Fruit fly (Drosophila melanogaster) whole organism, embryonic: ENCODE results near the gene gogo.

Experiments used
- Aef1 ChIP-seq: fragments of 200-800 bp; sonication (Bioruptor generic); IDR thresholded peaks from 3 replicates; pipeline ENCODE4 v1.3.6; 2022; ENCODE audit warnings: missing biosample characterization, missing genetic modification characterization
- Atf3 ChIP-seq: fragments of 200-800 bp; sonication (Bioruptor generic); optimal IDR thresholded peaks from 3 replicates; lab custom pipeline; 2016; ENCODE audit warnings: missing biosample characterization, missing genetic modification characterization
- Blimp-1 ChIP-seq: fragments of 200-800 bp; sonication (Bioruptor generic); optimal IDR thresholded peaks from 3 replicates; lab custom pipeline; 2018; ENCODE audit warnings: missing biosample characterization, missing genetic modification characterization, mild to moderate bottlenecking, moderate library complexity, missing genetic modification reagents
- CG10565 ChIP-seq: fragments of 200-800 bp; sonication (Bioruptor generic); optimal IDR thresholded peaks from 3 replicates; lab custom pipeline; 2016; ENCODE audit warnings: missing biosample characterization, mild to moderate bottlenecking, missing genetic modification characterization
- CG11398 ChIP-seq: fragments of 200-800 bp; sonication (Bioruptor generic); optimal IDR thresholded peaks from 2 replicates; lab custom pipeline; 2016; ENCODE audit warnings: missing biosample characterization, missing genetic modification characterization
- CG13894 ChIP-seq: fragments of 200-800 bp; sonication (Bioruptor generic); optimal IDR thresholded peaks from 3 replicates; lab custom pipeline; 2018; ENCODE audit warnings: missing biosample characterization, mild to moderate bottlenecking, missing genetic modification characterization, moderate library complexity
- CG16813 ChIP-seq: fragments of 200-800 bp; sonication (Bioruptor generic); IDR thresholded peaks from 3 replicates; pipeline ENCODE4 v1.3.6; 2022; ENCODE audit warnings: missing biosample characterization, missing genetic modification characterization; ENCODE audit not compliant: partially characterized antibody
- CG16863 ChIP-seq: fragments of 200-800 bp; sonication (Bioruptor generic); optimal IDR thresholded peaks from 3 replicates; lab custom pipeline; 2016; ENCODE audit warnings: missing biosample characterization, missing genetic modification characterization
- CG17802 ChIP-seq: fragments of 200-800 bp; sonication (Bioruptor generic); optimal IDR thresholded peaks from 2 replicates; lab custom pipeline; 2018; ENCODE audit warnings: missing biosample characterization, mild to moderate bottlenecking, missing genetic modification characterization, moderate library complexity
- CG17829 ChIP-seq: fragments of 200-800 bp; optimal IDR thresholded peaks from 2 replicates; lab custom pipeline; 2019; ENCODE audit warnings: missing biosample characterization, mild to moderate bottlenecking, missing genetic modification characterization, moderate library complexity
- CG18011 ChIP-seq: fragments of 200-800 bp; sonication (Bioruptor generic); optimal IDR thresholded peaks from 2 replicates; lab custom pipeline; 2017; ENCODE audit warnings: missing biosample characterization, missing genetic modification characterization, mild to moderate bottlenecking, moderate library complexity, missing genotype
- CG2116 ChIP-seq: fragments of 200-800 bp; sonication (Bioruptor generic); optimal IDR thresholded peaks from 3 replicates; lab custom pipeline; 2018; ENCODE audit warnings: missing biosample characterization, mild to moderate bottlenecking, missing genetic modification characterization
- CG3163 ChIP-seq: fragments of 200-800 bp; sonication (Bioruptor generic); optimal IDR thresholded peaks from 3 replicates; lab custom pipeline; 2016; ENCODE audit warnings: missing biosample characterization, missing genetic modification characterization
- CG5245 ChIP-seq: fragments of 200-800 bp; sonication (Bioruptor generic); optimal IDR thresholded peaks from 3 replicates; lab custom pipeline; 2016; ENCODE audit warnings: missing biosample characterization, missing genetic modification characterization
- CG7839 ChIP-seq: fragments of 200-800 bp; sonication (Bioruptor generic); optimal IDR thresholded peaks from 3 replicates; lab custom pipeline; 2018; ENCODE audit warnings: missing biosample characterization, mild to moderate bottlenecking, missing genetic modification characterization, moderate library complexity
- CG9609 ChIP-seq: fragments of 200-800 bp; sonication (Bioruptor generic); optimal IDR thresholded peaks from 3 replicates; lab custom pipeline; 2016; ENCODE audit warnings: missing biosample characterization, missing genetic modification characterization
- CkIIα-i1 ChIP-seq: fragments of 200-800 bp; sonication (Bioruptor generic); IDR thresholded peaks from 2 replicates; pipeline ENCODE4 v1.3.6; 2022; ENCODE audit warnings: missing biosample characterization, missing genetic modification characterization
- CrebB ChIP-seq: fragments of 200-800 bp; sonication (Bioruptor generic); optimal IDR thresholded peaks from 3 replicates; lab custom pipeline; 2018; ENCODE audit warnings: missing biosample characterization, mild to moderate bottlenecking, missing genetic modification characterization
- D19A ChIP-seq: fragments of 200-800 bp; optimal IDR thresholded peaks from 3 replicates; lab custom pipeline; 2019; ENCODE audit warnings: missing biosample characterization, mild to moderate bottlenecking, missing genetic modification characterization, moderate library complexity
- Dip3 ChIP-seq: fragments of 200-800 bp; sonication (Bioruptor generic); optimal IDR thresholded peaks from 3 replicates; lab custom pipeline; 2016; ENCODE audit warnings: missing biosample characterization, missing genetic modification characterization
- Doc3 ChIP-seq: fragments of 200-800 bp; sonication (Bioruptor generic); IDR thresholded peaks from 3 replicates; pipeline ENCODE4 v1.3.6; 2022; ENCODE audit warnings: missing biosample characterization, missing genetic modification characterization; ENCODE audit not compliant: partially characterized antibody
- Ets65A ChIP-seq: fragments of 200-800 bp; sonication (Bioruptor generic); peaks from one replicate; lab custom pipeline; 2016; ENCODE audit warnings: missing biosample characterization, missing genetic modification characterization
- HLH4C ChIP-seq: fragments of 200-800 bp; sonication (Bioruptor generic); IDR thresholded peaks from 3 replicates; pipeline ENCODE4 v1.3.6; 2022; ENCODE audit warnings: missing biosample characterization, missing genetic modification characterization; ENCODE audit not compliant: partially characterized antibody
- Hey ChIP-seq: fragments of 200-800 bp; sonication (Bioruptor generic); optimal IDR thresholded peaks from 3 replicates; lab custom pipeline; 2018; ENCODE audit warnings: missing biosample characterization, mild to moderate bottlenecking, missing genetic modification characterization
- Hr3 ChIP-seq: fragments of 200-800 bp; sonication (Bioruptor generic); optimal IDR thresholded peaks from 3 replicates; lab custom pipeline; 2016; ENCODE audit warnings: missing biosample characterization, missing genetic modification characterization
- Hr39 ChIP-seq: fragments of >200 bp; optimal IDR thresholded peaks from 2 replicates; lab custom pipeline; 2017
- Hr78 ChIP-seq, 2 experiments: fragments of 200-800 bp in 1 of 2; fragments of >200 bp in 1 of 2; sonication (Bioruptor generic) in 1 of 2; optimal IDR thresholded peaks; 2 replicates each; lab custom pipeline; 2017 to 2019; ENCODE audit warnings: missing biosample characterization in 2 of 2, missing genetic modification characterization in 2 of 2, mild to moderate bottlenecking in 1 of 2, moderate library complexity in 1 of 2
- Lim3 ChIP-seq: fragments of 200-800 bp; sonication (Bioruptor generic); IDR thresholded peaks from 2 replicates; pipeline ENCODE4 v1.3.6; 2022; ENCODE audit warnings: missing biosample characterization, missing genetic modification characterization
- Nf-YB ChIP-seq: fragments of 200-800 bp; sonication (Bioruptor generic); optimal IDR thresholded peaks from 3 replicates; lab custom pipeline; 2019; ENCODE audit warnings: missing biosample characterization, mild to moderate bottlenecking, missing genetic modification characterization, moderate library complexity
- Scr ChIP-seq: fragments of 200-800 bp; sonication (Bioruptor generic); IDR thresholded peaks from 2 replicates; pipeline ENCODE4 v1.3.6; 2022; ENCODE audit warnings: missing biosample characterization, missing genetic modification characterization; ENCODE audit not compliant: partially characterized antibody
- TFAM ChIP-seq: fragments of 200-800 bp; sonication (Bioruptor generic); optimal IDR thresholded peaks from 2 replicates; lab custom pipeline; 2017; ENCODE audit warnings: missing biosample characterization, missing genetic modification characterization, inconsistent platforms
- Xrp1 ChIP-seq: fragments of 200-800 bp; sonication (Bioruptor generic); IDR thresholded peaks from 2 replicates; pipeline ENCODE4 v1.3.6; 2022; ENCODE audit warnings: missing biosample characterization, missing genetic modification characterization
- al ChIP-seq: fragments of 200-800 bp; sonication (Bioruptor generic); IDR thresholded peaks from 2 replicates; pipeline ENCODE4 v1.3.6; 2022; ENCODE audit warnings: missing biosample characterization, missing genetic modification characterization
- az2 ChIP-seq: fragments of 200-800 bp; sonication (Bioruptor generic); optimal IDR thresholded peaks from 3 replicates; lab custom pipeline; 2016; ENCODE audit warnings: missing biosample characterization, missing genetic modification characterization
- bab2 ChIP-seq: fragments of 200-800 bp; sonication (Bioruptor generic); optimal IDR thresholded peaks from 2 replicates; lab custom pipeline; 2016; ENCODE audit warnings: missing biosample characterization, missing genetic modification characterization
- bcd ChIP-seq: fragments of 200-800 bp; sonication (Bioruptor generic); optimal IDR thresholded peaks from 2 replicates; lab custom pipeline; 2017; ENCODE audit warnings: missing biosample characterization, mild to moderate bottlenecking, missing genetic modification characterization
- br ChIP-seq: fragments of >200 bp; optimal IDR thresholded peaks from 2 replicates; lab custom pipeline; 2017
- bsh ChIP-seq, 2 experiments: fragments of 200-800 bp; sonication (Bioruptor generic); optimal IDR thresholded peaks; 2 replicates each; lab custom pipeline; 2017 to 2018; ENCODE audit warnings: mild to moderate bottlenecking in 2 of 2, missing biosample characterization in 2 of 2, missing genetic modification characterization in 2 of 2, moderate library complexity in 1 of 2
- da ChIP-seq: fragments of 200-800 bp; sonication (Bioruptor generic); optimal IDR thresholded peaks from 2 replicates; lab custom pipeline; 2016; ENCODE audit warnings: missing biosample characterization, missing genetic modification characterization
- dysf ChIP-seq: fragments of 200-800 bp; sonication (Bioruptor generic); IDR thresholded peaks from 3 replicates; pipeline ENCODE4 v1.3.6; 2022; ENCODE audit warnings: missing biosample characterization, missing genetic modification characterization
- fd3F ChIP-seq: fragments of 200-800 bp; sonication (Bioruptor generic); optimal IDR thresholded peaks from 2 replicates; lab custom pipeline; 2018; ENCODE audit warnings: missing biosample characterization, mild to moderate bottlenecking, missing genetic modification characterization, moderate library complexity
- fru ChIP-seq: fragments of >200 bp; optimal IDR thresholded peaks from 2 replicates; lab custom pipeline; 2017
- ken ChIP-seq: fragments of 200-800 bp; sonication (Bioruptor generic); IDR thresholded peaks from 3 replicates; pipeline ENCODE4 v1.3.6; 2022; ENCODE audit warnings: missing biosample characterization, missing genetic modification characterization
- kni ChIP-seq: fragments of 200-800 bp; sonication (Bioruptor generic); optimal IDR thresholded peaks from 3 replicates; lab custom pipeline; 2017; ENCODE audit warnings: mild to moderate bottlenecking, missing biosample characterization, missing genetic modification reagents, missing genetic modification characterization
- mam ChIP-seq: fragments of 200-800 bp; sonication (Bioruptor generic); optimal IDR thresholded peaks from 3 replicates; lab custom pipeline; 2016; ENCODE audit warnings: missing biosample characterization, missing genetic modification characterization
- odd ChIP-seq: fragments of 200-800 bp; sonication (Bioruptor generic); optimal IDR thresholded peaks from 2 replicates; lab custom pipeline; 2017; ENCODE audit warnings: missing biosample characterization, mild to moderate bottlenecking, missing genetic modification characterization
- pho ChIP-seq: fragments of 200-800 bp; sonication (Bioruptor generic); optimal IDR thresholded peaks from 2 replicates; lab custom pipeline; 2016; ENCODE audit warnings: missing biosample characterization, missing genetic modification characterization
- sug ChIP-seq: fragments of 200-800 bp; optimal IDR thresholded peaks from 2 replicates; lab custom pipeline; 2019; ENCODE audit warnings: missing biosample characterization, mild to moderate bottlenecking, missing genetic modification characterization, moderate library complexity
- unpg ChIP-seq: fragments of 200-800 bp; sonication (Bioruptor generic); optimal IDR thresholded peaks from 3 replicates; lab custom pipeline; 2018; ENCODE audit warnings: missing biosample characterization, mild to moderate bottlenecking, missing genetic modification characterization, moderate library complexity

Gene gogo

DNA sequence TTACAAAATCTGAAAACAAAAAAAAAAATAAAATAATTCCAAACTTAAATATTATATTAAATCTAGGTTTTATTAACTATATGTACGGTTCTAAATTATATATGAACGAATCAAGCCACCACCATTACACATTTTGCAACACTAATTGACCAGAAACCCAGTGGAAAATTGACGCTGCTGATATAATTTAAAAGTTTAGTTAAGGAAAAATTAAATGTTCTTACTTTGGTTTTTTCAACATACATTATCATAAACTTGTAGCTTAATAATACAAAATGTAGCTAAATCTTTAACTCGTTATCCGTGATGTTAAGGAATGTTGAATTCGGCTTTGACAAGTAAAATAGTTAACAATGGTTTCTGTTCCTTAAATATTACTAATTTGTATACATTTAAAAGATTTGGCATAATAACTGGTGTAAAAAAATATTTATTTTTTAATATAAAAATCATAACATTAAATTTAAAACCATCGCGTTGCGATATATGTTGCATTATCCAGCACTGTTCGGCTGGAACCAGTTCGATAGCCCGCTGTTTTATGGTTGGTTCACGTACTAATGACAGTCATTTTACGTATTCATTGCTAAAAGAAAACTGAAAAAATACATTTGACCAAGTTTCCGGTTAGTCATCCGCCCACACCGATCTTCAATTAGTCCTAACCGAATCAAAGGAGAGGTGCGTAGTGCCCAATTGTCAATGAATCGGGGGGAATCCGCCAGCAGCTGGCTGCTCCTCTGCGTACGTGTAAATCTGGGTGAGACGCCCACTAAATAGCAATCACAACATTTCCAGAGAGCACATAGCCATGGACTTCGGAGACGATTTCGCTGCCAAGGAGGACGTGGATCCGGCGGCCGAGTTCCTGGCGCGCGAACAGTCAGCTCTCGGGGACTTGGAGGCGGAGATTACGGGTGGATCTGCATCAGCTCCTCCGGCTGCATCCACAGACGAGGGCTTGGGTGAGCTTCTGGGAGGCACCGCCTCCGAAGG is 52.6 kb downstream of the gogo start (continued):
- TF ChIP-seq sug (tag; lab: Kevin White, UChicago), result peak; percentile 57
- no peak for TF ChIP-seq CG10565 (GFP tag; lab: Kevin White, UChicago)
- no peak for TF ChIP-seq Lim3
- no peak for TF ChIP-seq Hr78 (GFP tag; optimal IDR thresholded peaks at IDR 0.05; lab: Kevin White, UChicago)
- TF ChIP-seq bab2 (GFP tag; lab: Kevin White, UChicago), result no peak
- peak; percentile 65 for TF ChIP-seq Hr3 (GFP tag; lab: Kevin White, UChicago)
- TF ChIP-seq Aef1 (GFP tag; lab: Robert Waterston, UW), result peak; percentile 35
- no peak for TF ChIP-seq CG17802
- peak; percentile 14 for TF ChIP-seq CG13894 (tag; lab: Kevin White, UChicago)
- TF ChIP-seq Scr (GFP tag; lab: Robert Waterston, UW), result peak; percentile 75
- TF ChIP-seq CG16863, result no peak
- peak; percentile 66 for TF ChIP-seq CG7839 (tag; lab: Kevin White, UChicago)
- TF ChIP-seq CG3163 (GFP tag; lab: Kevin White, UChicago), result no peak
- peak; percentile 59; the same call in 1 of the 3 replicates for TF ChIP-seq HLH4C (GFP tag; lab: Robert Waterston, UW)
- TF ChIP-seq Atf3 (GFP tag; lab: Kevin White, UChicago), result no peak
- TF ChIP-seq Hr39 (lab: Kevin White, UChicago), result no peak
- peak; percentile 39 for TF ChIP-seq Nf-YB (GFP tag; lab: Kevin White, UChicago)
- TF ChIP-seq da, result no peak
- TF ChIP-seq Doc3, result peak; percentile 52
- no peak for TF ChIP-seq CG5245 (GFP tag; lab: Kevin White, UChicago)
- TF ChIP-seq CG2116, result peak; percentile 31
- no peak for TF ChIP-seq TFAM (GFP tag; lab: Kevin White, UChicago)
- TF ChIP-seq CG9609 (GFP tag; lab: Kevin White, UChicago), result no peak
- TF ChIP-seq Dip3 (GFP tag; lab: Kevin White, UChicago), result no peak
- peak; percentile 32; the same call in 1 of the 2 replicates for TF ChIP-seq al
- TF ChIP-seq CrebB (tag; lab: Kevin White, UChicago), result peak; percentile 14
- no peak for TF ChIP-seq odd (GFP tag; lab: Kevin White, UChicago)
- TF ChIP-seq az2 (GFP tag; lab: Kevin White, UChicago), result peak; percentile 27
- peak; percentile 42 for TF ChIP-seq D19A (tag; lab: Kevin White, UChicago)
- TF ChIP-seq pho, result peak; percentile 11
- no peak for TF ChIP-seq Hey (tag; lab: Kevin White, UChicago)
- peak; percentile 65 for TF ChIP-seq bcd (GFP tag; lab: Kevin White, UChicago)
- peak; percentile 40 for TF ChIP-seq Blimp-1
- peak; percentile 44 for TF ChIP-seq fd3F
- TF ChIP-seq mam (GFP tag; lab: Kevin White, UChicago), result no peak
- no peak for TF ChIP-seq CG18011 (GFP tag; lab: Kevin White, UChicago)
- peak; percentile 71 for TF ChIP-seq Xrp1 (GFP tag; lab: Robert Waterston, UW)
- TF ChIP-seq unpg (GFP tag; lab: Kevin White, UChicago), result peak; percentile 33
- TF ChIP-seq Ets65A (GFP tag; lab: Kevin White, UChicago), result peak; percentile 93
- TF ChIP-seq CG17829, result peak; percentile 34
- TF ChIP-seq dysf (GFP tag; lab: Robert Waterston, UW), result peak; percentile 56; the same call in 2 of the 3 replicates
- TF ChIP-seq bsh (GFP tag; optimal IDR thresholded peaks at IDR 0.05; lab: Kevin White, UChicago), result peak in 1 of 2 experiments; percentile 49
- TF ChIP-seq kni, result no peak
- TF ChIP-seq CG11398 (GFP tag; lab: Kevin White, UChicago), result no peak
- TF ChIP-seq CkIIα-i1, result no peak
- no peak for TF ChIP-seq br (lab: Kevin White, UChicago)
- TF ChIP-seq ken (GFP tag; lab: Robert Waterston, UW), result peak; percentile 59; the same call in 2 of the 3 replicates
- peak; percentile 72 for TF ChIP-seq CG16813 (GFP tag; lab: Robert Waterston, UW)
- no peak for TF ChIP-seq fru (lab: Kevin White, UChicago)
